Worm (Caenorhabditis elegans) whole organism, young adult: ENCODE measurements around the gene daf-38.

ENCODE experiments used
- F39B2.1 ChIP-seq: fragments of 200-800 bp; sonication (Bioruptor generic); IDR thresholded peaks from 2 replicates; pipeline ENCODE4 v1.3.6; 2022; ENCODE audit warnings: missing genetic modification reagents, missing genetic modification characterization, missing compliant biosample characterization
- Y67H2A.10 ChIP-seq: fragments of 200-800 bp; sonication (Bioruptor generic); conservative IDR thresholded peaks from 2 replicates; pipeline ENCODE4 v1.3.6; 2022; ENCODE audit warnings: missing genetic modification reagents, missing genetic modification characterization, missing compliant biosample characterization
- snpc-4 ChIP-seq, 5 experiments: fragments of 150-350 bp in 1 of 5; sonication (generic microtip) in 4 of 5; optimal IDR thresholded peaks; 2 replicates each; lab custom pipeline; 2014 to 2018; ENCODE audit warnings: missing genetic modification characterization in 5 of 5, missing biosample characterization in 3 of 5, antibody characterized with exemption in 2 of 5, mild to moderate bottlenecking in 2 of 5, missing compliant biosample characterization in 2 of 5, missing genotype in 2 of 5, moderate library complexity in 2 of 5, missing genetic modification reagents in 1 of 5
- unc-62 ChIP-seq: fragments of 150-350 bp; optimal IDR thresholded peaks from 2 replicates; lab custom pipeline; 2014; ENCODE audit warnings: missing biosample characterization, missing genetic modification reagents, missing genetic modification characterization

DNA sequence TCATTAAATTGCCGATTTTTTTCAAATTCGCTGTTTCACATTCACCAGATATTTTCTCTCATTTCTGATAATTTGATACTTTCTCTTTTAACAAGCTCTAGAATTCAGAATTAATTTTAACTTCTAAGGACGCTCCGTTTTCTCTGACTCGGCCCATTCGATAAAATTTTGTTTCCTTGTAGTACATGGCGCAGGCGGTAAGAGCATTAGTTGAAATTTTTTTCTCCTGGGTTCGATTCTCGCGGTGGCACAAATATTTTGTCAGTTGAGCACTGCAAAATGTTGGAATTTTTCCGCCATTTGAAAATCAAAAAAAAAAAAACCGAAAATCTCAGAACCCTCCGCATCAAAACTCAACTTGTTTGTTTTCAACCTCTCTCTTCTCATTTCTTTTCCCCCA, 25.9 kb upstream of the daf-38 start:
- TF ChIP-seq unc-62 (GFP tag; lab: Kevin White, UChicago) (no peak), Y67H2A.10 (GFP tag; lab: Robert Waterston, UW) (no peak), F39B2.1 (GFP tag; lab: Robert Waterston, UW) (no peak), snpc-4 (GFP tag; optimal IDR thresholded peaks at IDR 0.05; lab: Kevin White, UChicago) (no peak), snpc-4 (tag; optimal IDR thresholded peaks at IDR 0.05; lab: Kevin White, UChicago) (peak in 3 of 4 experiments; percentile 61 to 81 (median 70))
